Fruit fly (Drosophila melanogaster): ENCODE measurements around the gene ringer.

ringer gene

dm6 chr3L:16381184-16381797 lies 22.1 kb upstream of the ringer start, which contains the start of gene Agpat4 (continued):
- TF ChIP-seq stc (GFP tag; IDR thresholded peaks at IDR 0.05) (no peak), bowl (GFP tag; IDR thresholded peaks at IDR 0.05) (no peak), Xrp1 (GFP tag; IDR thresholded peaks at IDR 0.05) (no peak), inv (GFP tag; IDR thresholded peaks at IDR 0.05; ENCODE audit: partially characterized antibody) (peak; percentile 23; the same call in 1 of the 2 replicates), klu (GFP tag; IDR thresholded peaks at IDR 0.05) (0 out of 2 replicates have a peak, but pooled peaks have one; percentile 4), Ets97D (GFP tag; optimal IDR thresholded peaks at IDR 0.05) (peak; percentile 46), zf30C (GFP tag; optimal IDR thresholded peaks at IDR 0.05) (no peak), nmo (GFP tag; optimal IDR thresholded peaks at IDR 0.05) (peak; percentile 61), CG11398 (GFP tag; optimal IDR thresholded peaks at IDR 0.05) (no peak), Doc2 (GFP tag; IDR thresholded peaks at IDR 0.05) (no peak), salm (tag; optimal IDR thresholded peaks at IDR 0.05) (no peak), twi (tag; optimal IDR thresholded peaks at IDR 0.05) (peak; percentile 10), Optix (GFP tag; IDR thresholded peaks at IDR 0.05) (no peak), CG12769 (tag; optimal IDR thresholded peaks at IDR 0.05) (peak; percentile 12), CG10959 (GFP tag; IDR thresholded peaks at IDR 0.05) (no peak), CG4707 (GFP tag; optimal IDR thresholded peaks at IDR 0.05) (no peak), Hmx (GFP tag; optimal IDR thresholded peaks at IDR 0.05) (no peak), zen (tag; optimal IDR thresholded peaks at IDR 0.05) (no peak), CG3995 (GFP tag; optimal IDR thresholded peaks at IDR 0.05) (no peak), Fer2 (tag; optimal IDR thresholded peaks at IDR 0.05) (no peak), Deaf1 (tag; optimal IDR thresholded peaks at IDR 0.05) (peak; percentile 67), CG16813 (GFP tag; IDR thresholded peaks at IDR 0.05; ENCODE audit: partially characterized antibody) (no peak), jing (GFP tag; optimal IDR thresholded peaks at IDR 0.05) (no peak), BEAF-32 (GFP tag; optimal IDR thresholded peaks at IDR 0.05) (peak; percentile 29), Sox102F (GFP tag; optimal IDR thresholded peaks at IDR 0.05) (no peak), NFAT (GFP tag; IDR thresholded peaks at IDR 0.05) (no peak), dysf (GFP tag; IDR thresholded peaks at IDR 0.05) (no peak), CG15601 (tag; optimal IDR thresholded peaks at IDR 0.05) (no peak), CG12236 (GFP tag; optimal IDR thresholded peaks at IDR 0.05) (no peak), CG4854 (GFP tag; optimal IDR thresholded peaks at IDR 0.05) (no peak), Hr78 (GFP tag; optimal IDR thresholded peaks at IDR 0.05) (no peak), CG11695 (GFP tag; IDR thresholded peaks at IDR 0.05) (no peak), CG11247 (GFP tag; IDR thresholded peaks at IDR 0.05) (no peak), HLH3B (GFP tag; IDR thresholded peaks at IDR 0.05) (no peak), CG9817 (tag; optimal IDR thresholded peaks at IDR 0.05) (no peak), pho (GFP tag; optimal IDR thresholded peaks at IDR 0.05) (no peak), CG2199 (GFP tag; IDR thresholded peaks at IDR 0.05) (no peak), bigmax (GFP tag; optimal IDR thresholded peaks at IDR 0.05) (no peak), cas (GFP tag; IDR thresholded peaks at IDR 0.05) (no peak), NC2β (GFP tag; optimal IDR thresholded peaks at IDR 0.05) (no peak), knrl (GFP tag; IDR thresholded peaks at IDR 0.05; ENCODE audit: partially characterized antibody) (peak; percentile 56; the same call in 2 of the 3 replicates), sug (tag; optimal IDR thresholded peaks at IDR 0.05) (peak; percentile 99), Stat92E (GFP tag; optimal IDR thresholded peaks at IDR 0.05) (no peak), h (optimal IDR thresholded peaks at IDR 0.05) (no peak), gem (tag; optimal IDR thresholded peaks at IDR 0.05) (no peak), Nf-YA (GFP tag; IDR thresholded peaks at IDR 0.05) (no peak), Ptx1 (GFP tag; IDR thresholded peaks at IDR 0.05) (no peak), ken (GFP tag; IDR thresholded peaks at IDR 0.05) (no peak), fu2 (GFP tag; optimal IDR thresholded peaks at IDR 0.05) (no peak), chif (GFP tag; optimal IDR thresholded peaks at IDR 0.05) (no peak), BtbVII (GFP tag; optimal IDR thresholded peaks at IDR 0.05) (no peak)

All from whole organism, embryonic.